Worm (Caenorhabditis elegans) whole organism, L4/young adult: ENCODE measurements around the gene rab-7.

Source experiments
- W03F9.2 ChIP-seq: fragments of 150-350 bp; optimal IDR thresholded peaks from 2 replicates; lab custom pipeline; 2014; ENCODE audit warnings: missing biosample characterization, missing genetic modification characterization
- him-1 ChIP-seq: sonication (generic microtip); optimal IDR thresholded peaks from 2 replicates; lab custom pipeline; 2016; ENCODE audit warnings: missing genotype, missing genetic modification reagents, missing genetic modification characterization, missing compliant biosample characterization

DNA sequence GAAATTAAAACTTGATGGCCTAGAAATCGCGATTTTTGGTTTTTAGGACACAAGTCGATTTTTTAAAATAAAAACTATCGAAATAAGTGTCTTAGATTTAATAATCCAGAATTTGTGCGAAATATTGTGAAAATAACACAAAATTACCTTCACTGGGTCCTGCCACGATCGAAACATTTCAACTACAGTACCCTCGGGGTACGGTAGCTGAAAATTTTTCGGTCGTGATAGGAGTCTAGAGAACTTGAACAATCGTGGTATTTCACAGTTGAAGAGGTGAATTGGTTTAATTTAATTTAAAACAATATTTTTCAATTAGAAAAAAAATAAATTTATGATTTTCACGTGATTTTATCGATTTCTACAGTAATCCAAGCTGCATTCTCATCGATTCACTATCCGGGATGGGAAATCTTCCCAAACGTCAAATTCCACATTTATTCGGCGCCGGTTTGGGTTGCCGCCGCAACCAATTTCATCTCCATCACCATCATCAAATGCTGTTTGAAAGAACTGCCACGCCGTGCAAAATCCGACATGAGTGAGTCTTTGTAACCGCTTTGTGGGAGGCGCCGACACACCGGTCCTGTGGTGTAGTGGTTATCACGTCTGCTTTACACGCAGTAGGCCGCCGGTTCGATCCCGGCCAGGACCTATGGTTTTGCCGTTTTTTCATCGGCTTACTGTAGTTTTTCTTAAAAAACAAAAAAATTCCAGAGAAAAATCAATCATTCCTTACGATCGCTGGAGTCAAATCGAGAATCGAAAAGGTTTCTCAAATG is 7.7 kb downstream of the rab-7 start:
- no peak for TF ChIP-seq him-1 (tag; lab: Kevin White, UChicago)
- TF ChIP-seq W03F9.2 (tag; lab: Kevin White, UChicago) = no peak
